Fruit fly (Drosophila melanogaster) whole organism, wandering third instar larva: ENCODE results near the gene Atac3.

Source experiments
- CG32264 ChIP-seq: fragments of 200-800 bp; sonication (Bioruptor generic); optimal IDR thresholded peaks from 2 replicates; lab custom pipeline; 2016; ENCODE audit warnings: missing biosample characterization, missing genetic modification characterization
- CG9705 ChIP-seq: fragments of 200-800 bp; sonication (Bioruptor generic); optimal IDR thresholded peaks from 2 replicates; lab custom pipeline; 2018; ENCODE audit warnings: missing biosample characterization, mild to moderate bottlenecking, missing genetic modification characterization
- CrebA ChIP-seq: fragments of 200-800 bp; sonication (Bioruptor generic); optimal IDR thresholded peaks from 2 replicates; lab custom pipeline; 2016; ENCODE audit warnings: missing biosample characterization, mild to moderate bottlenecking, missing genetic modification characterization, borderline replicate concordance
- Dfd ChIP-seq: fragments of >200 bp; optimal IDR thresholded peaks from 2 replicates; lab custom pipeline; 2017; ENCODE audit warnings: missing biosample characterization, missing genetic modification characterization
- Dif ChIP-seq: fragments of 200-275, 200-300 bp; sonication (Bioruptor generic); optimal IDR thresholded peaks from 2 replicates; lab custom pipeline; 2018; ENCODE audit warnings: missing biosample characterization, missing genetic modification characterization; ENCODE audit not compliant: partially characterized antibody
- GATAd ChIP-seq: sonication (Bioruptor generic); optimal IDR thresholded peaks from 2 replicates; lab custom pipeline; 2016; ENCODE audit warnings: missing biosample characterization, missing genetic modification characterization
- HLH106 ChIP-seq: fragments of 200-800 bp; optimal IDR thresholded peaks from 3 replicates; lab custom pipeline; 2019; ENCODE audit warnings: missing biosample characterization, mild to moderate bottlenecking, missing genetic modification characterization, moderate library complexity
- Hnf4 ChIP-seq: fragments of 200-800 bp; sonication (Bioruptor generic); optimal IDR thresholded peaks from 2 replicates; lab custom pipeline; 2016; ENCODE audit warnings: missing biosample characterization, mild to moderate bottlenecking, missing genetic modification characterization
- Hr78 ChIP-seq: fragments of >200 bp; optimal IDR thresholded peaks from 2 replicates; lab custom pipeline; 2017; ENCODE audit warnings: missing biosample characterization, missing genetic modification characterization
- Hr83 ChIP-seq: fragments of 200-300 bp; sonication (Bioruptor generic); optimal IDR thresholded peaks from 2 replicates; lab custom pipeline; 2016; ENCODE audit warnings: missing biosample characterization, mild to moderate bottlenecking, missing genetic modification characterization, moderate library complexity; ENCODE audit not compliant: poor library complexity, severe bottlenecking
- Jra ChIP-seq: sonication (Bioruptor generic); optimal IDR thresholded peaks from 2 replicates; lab custom pipeline; 2016; ENCODE audit warnings: missing biosample characterization, missing genetic modification characterization
- Mio ChIP-seq: sonication (Bioruptor generic); optimal IDR thresholded peaks from 2 replicates; lab custom pipeline; 2016; ENCODE audit warnings: missing biosample characterization, missing genetic modification characterization
- Myc ChIP-seq: fragments of >200 bp; optimal IDR thresholded peaks from 2 replicates; lab custom pipeline; 2017
- N ChIP-seq: fragments of >200 bp; optimal IDR thresholded peaks from 2 replicates; lab custom pipeline; 2018; ENCODE audit warnings: missing biosample characterization, missing external identifiers, missing genetic modification characterization
- OdsH ChIP-seq: fragments of 200-800 bp; sonication (Bioruptor generic); optimal IDR thresholded peaks from 2 replicates; lab custom pipeline; 2016; ENCODE audit warnings: missing biosample characterization, mild to moderate bottlenecking, missing genetic modification characterization
- Rel ChIP-seq, 2 experiments: fragments of 200-800 bp; sonication (Bioruptor generic) in 1 of 2; optimal IDR thresholded peaks; 2 replicates in 1 of 2; 3 replicates in 1 of 2; lab custom pipeline; 2016 to 2019; ENCODE audit warnings: mild to moderate bottlenecking in 2 of 2, missing biosample characterization in 2 of 2, missing genetic modification characterization in 2 of 2, moderate library complexity in 1 of 2
- Sp1 ChIP-seq: fragments of 200-800 bp; sonication (Bioruptor generic); optimal IDR thresholded peaks from 3 replicates; lab custom pipeline; 2019; ENCODE audit warnings: missing biosample characterization, mild to moderate bottlenecking, missing genetic modification characterization, moderate library complexity
- Vsx2 ChIP-seq: fragments of 200-300, 225-300 bp; sonication (Bioruptor generic); optimal IDR thresholded peaks from 2 replicates; lab custom pipeline; 2018; ENCODE audit warnings: missing biosample characterization, missing genetic modification characterization; ENCODE audit not compliant: partially characterized antibody
- br ChIP-seq: fragments of 200-800 bp; sonication (Bioruptor generic); optimal IDR thresholded peaks from 2 replicates; lab custom pipeline; 2016; ENCODE audit warnings: missing biosample characterization, missing genetic modification characterization
- dl ChIP-seq, 2 experiments: fragments of 175-275, 200-275 bp in 1 of 2; fragments of 200-275 bp in 1 of 2; sonication (Bioruptor generic); optimal IDR thresholded peaks; lab custom pipeline; 2018; ENCODE audit warnings: mild to moderate bottlenecking in 2 of 2, missing biosample characterization in 2 of 2, missing genetic modification characterization in 2 of 2, moderate library complexity in 2 of 2; ENCODE audit not compliant: partially characterized antibody in 2 of 2, insufficient read depth in 1 of 2
- dmrt93B ChIP-seq: fragments of 200-800 bp; sonication (Bioruptor generic); optimal IDR thresholded peaks from 2 replicates; lab custom pipeline; 2018; ENCODE audit warnings: missing biosample characterization, mild to moderate bottlenecking, missing genetic modification characterization
- dsf ChIP-seq: sonication (Bioruptor generic); optimal IDR thresholded peaks from 2 replicates; lab custom pipeline; 2016; ENCODE audit warnings: missing biosample characterization, missing genetic modification characterization, borderline replicate concordance
- ey ChIP-seq: fragments of 200-800 bp; sonication (Bioruptor generic); optimal IDR thresholded peaks from 2 replicates; lab custom pipeline; 2016; ENCODE audit warnings: missing biosample characterization, missing genetic modification characterization
- foxo ChIP-seq, 2 experiments: fragments of 200-800 bp; sonication (Bioruptor generic); optimal IDR thresholded peaks; 2 replicates in 1 of 2; 3 replicates in 1 of 2; lab custom pipeline; 2016 to 2017; ENCODE audit warnings: missing biosample characterization in 2 of 2, missing genetic modification characterization in 2 of 2
- fru ChIP-seq: fragments of 200-800 bp; sonication (Bioruptor generic); optimal IDR thresholded peaks from 3 replicates; lab custom pipeline; 2016; ENCODE audit warnings: missing biosample characterization, mild to moderate bottlenecking, missing genetic modification characterization
- h ChIP-seq: fragments of 200-800 bp; sonication (Bioruptor generic); optimal IDR thresholded peaks from 3 replicates; lab custom pipeline; 2016; ENCODE audit warnings: missing biosample characterization, mild to moderate bottlenecking, missing genetic modification characterization
- jim ChIP-seq: fragments of 175-275, 200-325 bp; sonication (Bioruptor generic); optimal IDR thresholded peaks from 2 replicates; lab custom pipeline; 2016; ENCODE audit warnings: missing biosample characterization, mild to moderate bottlenecking, missing genetic modification characterization
- lola ChIP-seq: fragments of >200 bp; optimal IDR thresholded peaks from 2 replicates; lab custom pipeline; 2017; ENCODE audit warnings: missing biosample characterization, missing genetic modification characterization
- pan ChIP-seq: fragments of >200 bp; optimal IDR thresholded peaks from 2 replicates; lab custom pipeline; 2017
- psq ChIP-seq: fragments of 200-800 bp; sonication (Bioruptor generic); optimal IDR thresholded peaks from 3 replicates; lab custom pipeline; 2017; ENCODE audit warnings: missing biosample characterization, mild to moderate bottlenecking, missing genetic modification characterization, moderate library complexity
- rgr ChIP-seq: fragments of 200-800 bp; sonication (Bioruptor generic); optimal IDR thresholded peaks from 3 replicates; lab custom pipeline; 2016; ENCODE audit warnings: missing biosample characterization, mild to moderate bottlenecking, missing genetic modification characterization
- sage ChIP-seq: fragments of 200-800 bp; sonication (Bioruptor generic); optimal IDR thresholded peaks from 2 replicates; lab custom pipeline; 2016; ENCODE audit warnings: missing biosample characterization, mild to moderate bottlenecking, missing genetic modification characterization
- sv ChIP-seq: fragments of 200-800 bp; sonication (Bioruptor generic); optimal IDR thresholded peaks from 3 replicates; lab custom pipeline; 2016; ENCODE audit warnings: missing biosample characterization, missing genetic modification characterization
- tai ChIP-seq: sonication (Bioruptor generic); optimal IDR thresholded peaks from 2 replicates; lab custom pipeline; 2016; ENCODE audit warnings: missing biosample characterization, missing genetic modification characterization
- usp ChIP-seq: fragments of >200 bp; optimal IDR thresholded peaks from 2 replicates; lab custom pipeline; 2017; ENCODE audit warnings: missing biosample characterization, missing genetic modification characterization
- woc ChIP-seq: sonication (Bioruptor generic); optimal IDR thresholded peaks from 2 replicates; lab custom pipeline; 2016; ENCODE audit warnings: missing biosample characterization, mild to moderate bottlenecking, missing genetic modification characterization

Atac3 gene

dm6 chr3L:324486-324885 is 3.3 kb downstream of the Atac3 start, which contains the start of gene CG32344:
Gene CG32344, minus strand, starts transcription at chr3L:324720.
- TF ChIP-seq Sp1 (GFP tag; lab: Kevin White, UChicago): no peak
- peak; percentile 63 for TF ChIP-seq Myc (lab: Kevin White, UChicago)
- peak; percentile 25 for TF ChIP-seq Jra (GFP tag; lab: Kevin White, UChicago)
- no peak for TF ChIP-seq CG32264 (GFP tag; lab: Kevin White, UChicago)
- TF ChIP-seq Vsx2 (GFP tag; lab: Kevin White, UChicago): no peak
- TF ChIP-seq, all 38 proteins: peak for 2

dm6 chr3L:321495-321894 is 6.3 kb downstream of the Atac3 start:
- TF ChIP-seq Jra (GFP tag; lab: Kevin White, UChicago) (no peak), HLH106 (tag; lab: Kevin White, UChicago) (no peak), Hr78 (GFP tag; lab: Kevin White, UChicago) (no peak), jim (no peak), Vsx2 (GFP tag; lab: Kevin White, UChicago) (no peak), foxo (GFP tag; optimal IDR thresholded peaks at IDR 0.05; lab: Kevin White, UChicago) (no peak), dmrt93B (GFP tag; lab: Kevin White, UChicago) (no peak), Dfd (GFP tag; lab: Kevin White, UChicago) (no peak)
- TF ChIP-seq, all 38 proteins: peak for 0

- TF ChIP-seq Hr83: no peak
Observed at dm6 chr3L:320798-321197, 7.0 kb downstream of the Atac3 start.

- no peak for TF ChIP-seq Vsx2 (GFP tag; lab: Kevin White, UChicago)
- no peak for TF ChIP-seq pan (lab: Kevin White, UChicago)
- no peak for TF ChIP-seq woc (GFP tag; lab: Kevin White, UChicago)
- TF ChIP-seq CG9705 (GFP tag; lab: Kevin White, UChicago): no peak
- no peak for TF ChIP-seq dsf (GFP tag; lab: Kevin White, UChicago)
- no peak for TF ChIP-seq N (GFP tag; lab: Kevin White, UChicago)
- TF ChIP-seq dmrt93B (GFP tag; lab: Kevin White, UChicago): no peak
- TF ChIP-seq Dfd (GFP tag; lab: Kevin White, UChicago): no peak
- no peak for TF ChIP-seq OdsH
- no peak for TF ChIP-seq jim
- no peak for TF ChIP-seq ey
- no peak for TF ChIP-seq GATAd
- TF ChIP-seq Jra (GFP tag; lab: Kevin White, UChicago): no peak
- TF ChIP-seq sage (GFP tag; lab: Kevin White, UChicago): no peak
- no peak for TF ChIP-seq psq (GFP tag; lab: Kevin White, UChicago)
- TF ChIP-seq br (GFP tag; lab: Kevin White, UChicago): no peak
- no peak for TF ChIP-seq CrebA (GFP tag; lab: Kevin White, UChicago)
Observed at dm6 chr3L:320010-320337, 7.8 kb downstream of the Atac3 start.

dm6 chr3L:319145-320009 is 8.4 kb downstream of the Atac3 start, which contains the start of gene fwd:
Gene fwd, minus strand, starts transcription at chr3L:319884.
- TF ChIP-seq OdsH: no peak
- TF ChIP-seq dsf (GFP tag; lab: Kevin White, UChicago): no peak
- TF ChIP-seq ey: no peak
- TF ChIP-seq woc (GFP tag; lab: Kevin White, UChicago): no peak
- peak; percentile 66 for TF ChIP-seq Myc (lab: Kevin White, UChicago)
- TF ChIP-seq dl (GFP tag; optimal IDR thresholded peaks at IDR 0.05; lab: Kevin White, UChicago; ENCODE audit: insufficient read depth in 1 of 2, partially characterized antibody in 2 of 2): no peak
- TF ChIP-seq dmrt93B (GFP tag; lab: Kevin White, UChicago): no peak
- no peak for TF ChIP-seq lola (GFP tag; lab: Kevin White, UChicago)
- TF ChIP-seq Dif (GFP tag; lab: Kevin White, UChicago): no peak
- TF ChIP-seq br (GFP tag; lab: Kevin White, UChicago): no peak
- TF ChIP-seq CG9705 (GFP tag; lab: Kevin White, UChicago): no peak
- peak; percentile 11 for TF ChIP-seq fru (GFP tag; lab: Kevin White, UChicago)
- TF ChIP-seq Mio: no peak
- peak; percentile 49 for TF ChIP-seq Sp1 (GFP tag; lab: Kevin White, UChicago)
- TF ChIP-seq h (GFP tag; lab: Kevin White, UChicago): peak; percentile 31
- TF ChIP-seq tai: no peak
- no peak for TF ChIP-seq Hr78 (GFP tag; lab: Kevin White, UChicago)
- no peak for TF ChIP-seq Dfd (GFP tag; lab: Kevin White, UChicago)
- peak; percentile 30 for TF ChIP-seq Jra (GFP tag; lab: Kevin White, UChicago)
- TF ChIP-seq usp: no peak
- no peak for TF ChIP-seq sv (GFP tag; lab: Kevin White, UChicago)
- no peak for TF ChIP-seq jim
- no peak for TF ChIP-seq sage (GFP tag; lab: Kevin White, UChicago)
- TF ChIP-seq HLH106 (tag; lab: Kevin White, UChicago): peak; percentile 16
- TF ChIP-seq Hr83: peak; percentile 64
- peak; percentile 31 for TF ChIP-seq Rel (GFP tag; optimal IDR thresholded peaks at IDR 0.05; lab: Kevin White, UChicago)
- TF ChIP-seq Rel (tag; optimal IDR thresholded peaks at IDR 0.05; lab: Kevin White, UChicago): peak; percentile 34
- peak; percentile 22 for TF ChIP-seq Hnf4 (GFP tag; lab: Kevin White, UChicago)
- TF ChIP-seq rgr: peak; percentile 22
- TF ChIP-seq N (GFP tag; lab: Kevin White, UChicago): peak; percentile 90
- no peak for TF ChIP-seq CG32264 (GFP tag; lab: Kevin White, UChicago)
- TF ChIP-seq Vsx2 (GFP tag; lab: Kevin White, UChicago): no peak
